Fruit fly (Drosophila melanogaster): ENCODE data around the gene mura.
A peak's percentile ranks its signal among the peaks of the same experiment; 100 is the strongest.

mura gene

dm6 chr3R:9590952-9591532 is 39.4 kb upstream of the mura start, which contains the start of the genes bocks and CG8312 (continued):
- TF ChIP-seq CG4424 (GFP tag; optimal IDR thresholded peaks at IDR 0.05) (peak; percentile 50), CG17328 (GFP tag; IDR thresholded peaks at IDR 0.05) (no peak), CG15011 (GFP tag; optimal IDR thresholded peaks at IDR 0.05) (no peak), fd102C (GFP tag; optimal IDR thresholded peaks at IDR 0.05) (no peak), Ssrp (tag; optimal IDR thresholded peaks at IDR 0.05) (no peak), CG12744 (GFP tag; optimal IDR thresholded peaks at IDR 0.05) (no peak), NK7.1 (GFP tag; optimal IDR thresholded peaks at IDR 0.05) (no peak), Oaz (GFP tag; IDR thresholded peaks at IDR 0.05) (no peak), CG4707 (GFP tag; optimal IDR thresholded peaks at IDR 0.05) (no peak), ap (GFP tag; IDR thresholded peaks at IDR 0.05) (no peak), CG2202 (tag; optimal IDR thresholded peaks at IDR 0.05) (no peak), CG17612 (GFP tag; IDR thresholded peaks at IDR 0.05) (no peak), CG9876 (GFP tag; optimal IDR thresholded peaks at IDR 0.05) (peak; percentile 40), fru (optimal IDR thresholded peaks at IDR 0.05) (no peak), CG17912 (GFP tag; optimal IDR thresholded peaks at IDR 0.05) (peak; percentile 64), Rfx (GFP tag; IDR thresholded peaks at IDR 0.05) (no peak), CG1603 (tag; optimal IDR thresholded peaks at IDR 0.05) (peak; percentile 84), CG10209 (GFP tag; optimal IDR thresholded peaks at IDR 0.05) (peak; percentile 16), lmd (GFP tag; IDR thresholded peaks at IDR 0.05) (no peak), CG12236 (GFP tag; optimal IDR thresholded peaks at IDR 0.05) (no peak), CG34224 (GFP tag; IDR thresholded peaks at IDR 0.05; ENCODE audit: partially characterized antibody) (no peak), her (GFP tag; optimal IDR thresholded peaks at IDR 0.05) (peak; percentile 30), HmgZ (tag; optimal IDR thresholded peaks at IDR 0.05) (peak; percentile 33), Atf3 (GFP tag; optimal IDR thresholded peaks at IDR 0.05) (peak; percentile 85), Gsc (GFP tag; IDR thresholded peaks at IDR 0.05) (no peak), CG4404 (GFP tag; IDR thresholded peaks at IDR 0.05) (no peak), CG12299 (tag; optimal IDR thresholded peaks at IDR 0.05) (peak; percentile 21), CG14050 (GFP tag; IDR thresholded peaks at IDR 0.05) (no peak), Usf (GFP tag; optimal IDR thresholded peaks at IDR 0.05) (no peak), pfk (GFP tag; optimal IDR thresholded peaks at IDR 0.05) (no peak), TFAM (GFP tag; optimal IDR thresholded peaks at IDR 0.05) (no peak), gsb (GFP tag; IDR thresholded peaks at IDR 0.05) (no peak), Vsx1 (GFP tag; optimal IDR thresholded peaks at IDR 0.05) (no peak), unpg (GFP tag; optimal IDR thresholded peaks at IDR 0.05) (no peak), grau (tag; optimal IDR thresholded peaks at IDR 0.05) (peak; percentile 54), Aef1 (GFP tag; IDR thresholded peaks at IDR 0.05) (no peak), mirr (GFP tag; optimal IDR thresholded peaks at IDR 0.05) (no peak), jumu (GFP tag; optimal IDR thresholded peaks at IDR 0.05) (peak; percentile 58), Hr39 (optimal IDR thresholded peaks at IDR 0.05) (no peak), br (optimal IDR thresholded peaks at IDR 0.05) (no peak), slou (GFP tag; optimal IDR thresholded peaks at IDR 0.05) (no peak), dmrt99B (tag; optimal IDR thresholded peaks at IDR 0.05) (no peak), CG9437 (GFP tag; optimal IDR thresholded peaks at IDR 0.05) (no peak), CG11456 (GFP tag; IDR thresholded peaks at IDR 0.05) (no peak), CG15696 (tag; optimal IDR thresholded peaks at IDR 0.05) (no peak), CG1529 (GFP tag; optimal IDR thresholded peaks at IDR 0.05) (no peak), bowl (GFP tag; IDR thresholded peaks at IDR 0.05) (no peak), CG31224 (GFP tag; IDR thresholded peaks at IDR 0.05) (no peak), CG10147 (GFP tag; optimal IDR thresholded peaks at IDR 0.05) (peak; percentile 47), gfzf (GFP tag; optimal IDR thresholded peaks at IDR 0.05) (peak; percentile 95), CG1602 (GFP tag; optimal IDR thresholded peaks at IDR 0.05) (peak; percentile 31), H15 (GFP tag; IDR thresholded peaks at IDR 0.05) (no peak), CG13624 (GFP tag; optimal IDR thresholded peaks at IDR 0.05) (peak; percentile 79)
